Fruit fly (Drosophila melanogaster) whole organism, embryonic: ENCODE results near the gene CG43127.

Source experiments
- ATbp ChIP-seq: fragments of 200-800 bp; sonication (Bioruptor generic); optimal IDR thresholded peaks from 2 replicates; lab custom pipeline; 2017; ENCODE audit warnings: missing biosample characterization, mild to moderate bottlenecking, missing genetic modification characterization, missing genetic modification reagents
- CG10147 ChIP-seq: fragments of 200-800 bp; sonication (Bioruptor generic); optimal IDR thresholded peaks from 2 replicates; lab custom pipeline; 2019; ENCODE audit warnings: missing biosample characterization, mild to moderate bottlenecking, missing genetic modification characterization, moderate library complexity
- CG13287 ChIP-seq: fragments of 200-800 bp; sonication (Bioruptor generic); IDR thresholded peaks from 2 replicates; pipeline ENCODE4 v1.3.6; 2022; ENCODE audit warnings: missing biosample characterization, missing genetic modification characterization; ENCODE audit not compliant: partially characterized antibody
- CG13894 ChIP-seq: fragments of 200-800 bp; sonication (Bioruptor generic); optimal IDR thresholded peaks from 3 replicates; lab custom pipeline; 2018; ENCODE audit warnings: missing biosample characterization, mild to moderate bottlenecking, missing genetic modification characterization, moderate library complexity
- CG14014 ChIP-seq: fragments of 200-800 bp; sonication (Bioruptor generic); IDR thresholded peaks from 2 replicates; pipeline ENCODE4 v1.3.6; 2022; ENCODE audit warnings: missing biosample characterization, missing genetic modification characterization
- CG14710 ChIP-seq: fragments of 200-800 bp; sonication (Bioruptor generic); optimal IDR thresholded peaks from 3 replicates; lab custom pipeline; 2019; ENCODE audit warnings: missing biosample characterization, mild to moderate bottlenecking, missing genetic modification characterization, moderate library complexity
- CG1647 ChIP-seq: fragments of 200-800 bp; sonication (Bioruptor generic); optimal IDR thresholded peaks from 3 replicates; lab custom pipeline; 2016; ENCODE audit warnings: missing biosample characterization, missing genetic modification characterization
- CG18619 ChIP-seq: fragments of 200-800 bp; sonication (Bioruptor generic); optimal IDR thresholded peaks from 3 replicates; lab custom pipeline; 2017; ENCODE audit warnings: missing biosample characterization, mild to moderate bottlenecking, missing genetic modification characterization
- CG33213 ChIP-seq: fragments of 200-800 bp; sonication (Bioruptor generic); optimal IDR thresholded peaks from 3 replicates; lab custom pipeline; 2016; ENCODE audit warnings: missing biosample characterization, missing genetic modification characterization
- CG5180 ChIP-seq: fragments of 200-800 bp; sonication (Bioruptor generic); optimal IDR thresholded peaks from 3 replicates; lab custom pipeline; 2017; ENCODE audit warnings: missing biosample characterization, missing genetic modification characterization, mild to moderate bottlenecking, moderate library complexity, missing genetic modification reagents
- CG6683 ChIP-seq: fragments of 200-800 bp; sonication (Bioruptor generic); optimal IDR thresholded peaks from 2 replicates; lab custom pipeline; 2017; ENCODE audit warnings: missing biosample characterization, mild to moderate bottlenecking, missing genetic modification characterization, missing genetic modification reagents
- CG7271 ChIP-seq: fragments of 200-800 bp; sonication (Bioruptor generic); optimal IDR thresholded peaks from 2 replicates; lab custom pipeline; 2018; ENCODE audit warnings: missing biosample characterization, mild to moderate bottlenecking, missing genetic modification characterization, moderate library complexity
- CG7745 ChIP-seq: fragments of 200-800 bp; sonication (Bioruptor generic); optimal IDR thresholded peaks from 2 replicates; lab custom pipeline; 2018; ENCODE audit warnings: missing biosample characterization, mild to moderate bottlenecking, missing genetic modification characterization, moderate library complexity
- CG8290 ChIP-seq, 3 experiments: fragments of 200-800 bp; sonication (Bioruptor generic); optimal IDR thresholded peaks; 2 replicates each; lab custom pipeline; 2016 to 2019; ENCODE audit warnings: missing biosample characterization in 3 of 3, missing genetic modification characterization in 3 of 3, mild to moderate bottlenecking in 2 of 3, moderate library complexity in 1 of 3
- CG8924 ChIP-seq: fragments of 200-800 bp; optimal IDR thresholded peaks from 3 replicates; lab custom pipeline; 2019; ENCODE audit warnings: missing biosample characterization, mild to moderate bottlenecking, missing genetic modification characterization, moderate library complexity
- CG9817 ChIP-seq: fragments of 200-800 bp; sonication (Bioruptor generic); optimal IDR thresholded peaks from 2 replicates; lab custom pipeline; 2018; ENCODE audit warnings: missing biosample characterization, mild to moderate bottlenecking, missing genetic modification characterization, moderate library complexity
- CG9932 ChIP-seq: fragments of 200-800 bp; sonication (Bioruptor generic); IDR thresholded peaks from 2 replicates; pipeline ENCODE4 v1.3.6; 2022; ENCODE audit warnings: missing biosample characterization, missing genetic modification characterization
- CHES-1-like ChIP-seq: fragments of 200-800 bp; sonication (Bioruptor generic); optimal IDR thresholded peaks from 2 replicates; lab custom pipeline; 2016; ENCODE audit warnings: missing biosample characterization, missing genetic modification characterization
- Dip3 ChIP-seq: fragments of 200-800 bp; sonication (Bioruptor generic); optimal IDR thresholded peaks from 3 replicates; lab custom pipeline; 2016; ENCODE audit warnings: missing biosample characterization, missing genetic modification characterization
- Dll ChIP-seq: fragments of 200-800 bp; sonication (Bioruptor generic); IDR thresholded peaks from 4 replicates; pipeline ENCODE4 v1.3.6; 2022; ENCODE audit warnings: missing biosample characterization, missing genetic modification characterization; ENCODE audit not compliant: partially characterized antibody
- Dp ChIP-seq: fragments of 200-800 bp; sonication (Bioruptor generic); optimal IDR thresholded peaks from 2 replicates; lab custom pipeline; 2018; ENCODE audit warnings: missing biosample characterization, mild to moderate bottlenecking, missing genetic modification characterization, moderate library complexity
- Fer1 ChIP-seq: fragments of 200-800 bp; sonication (Bioruptor generic); optimal IDR thresholded peaks from 2 replicates; lab custom pipeline; 2017; ENCODE audit warnings: missing biosample characterization, mild to moderate bottlenecking, missing genetic modification characterization
- Hmx ChIP-seq: fragments of 200-800 bp; sonication (Bioruptor generic); optimal IDR thresholded peaks from 2 replicates; lab custom pipeline; 2016; ENCODE audit warnings: missing biosample characterization, missing genetic modification characterization
- Hsf ChIP-seq: fragments of 200-800 bp; sonication (Bioruptor generic); optimal IDR thresholded peaks from 3 replicates; lab custom pipeline; 2016; ENCODE audit warnings: missing biosample characterization, missing genetic modification characterization
- MBD-R2 ChIP-seq: fragments of 200-800 bp; sonication (Bioruptor generic); IDR thresholded peaks from 2 replicates; pipeline ENCODE4 v1.3.6; 2022; ENCODE audit warnings: missing biosample characterization, missing genetic modification characterization
- Neu2 ChIP-seq: fragments of 200-800 bp; sonication (Bioruptor generic); optimal IDR thresholded peaks from 3 replicates; lab custom pipeline; 2016; ENCODE audit warnings: missing biosample characterization, missing genetic modification characterization, borderline replicate concordance
- Sry-δ ChIP-seq: fragments of 200-800 bp; sonication (Bioruptor generic); optimal IDR thresholded peaks from 2 replicates; lab custom pipeline; 2016; ENCODE audit warnings: missing biosample characterization, missing genetic modification characterization
- Tbp ChIP-seq: fragments of >200 bp; optimal IDR thresholded peaks from 2 replicates; lab custom pipeline; 2018; ENCODE audit warnings: missing biosample characterization, missing genetic modification characterization
- Xbp1 ChIP-seq: fragments of 200-800 bp; sonication (Bioruptor generic); optimal IDR thresholded peaks from 3 replicates; lab custom pipeline; 2016; ENCODE audit warnings: missing biosample characterization, mild to moderate bottlenecking, missing genetic modification characterization
- croc ChIP-seq: fragments of 200-800 bp; sonication (Bioruptor generic); conservative IDR thresholded peaks from 3 replicates; pipeline ENCODE4 v1.3.6; 2022; ENCODE audit warnings: missing biosample characterization, missing genetic modification characterization
- disco-r ChIP-seq: fragments of 200-800 bp; sonication (Bioruptor generic); optimal IDR thresholded peaks from 2 replicates; lab custom pipeline; 2016; ENCODE audit warnings: missing biosample characterization, missing genetic modification characterization
- gsb-n ChIP-seq: fragments of 200-800 bp; sonication (Bioruptor generic); optimal IDR thresholded peaks from 3 replicates; lab custom pipeline; 2018; ENCODE audit warnings: missing biosample characterization, mild to moderate bottlenecking, missing genetic modification characterization
- insv ChIP-seq, 2 experiments: fragments of 200-800 bp; sonication (Bioruptor generic); optimal IDR thresholded peaks; 3 replicates each; lab custom pipeline; 2016 to 2018; ENCODE audit warnings: missing biosample characterization in 2 of 2, missing genetic modification characterization in 2 of 2
- ken ChIP-seq: fragments of 200-800 bp; sonication (Bioruptor generic); IDR thresholded peaks from 3 replicates; pipeline ENCODE4 v1.3.6; 2022; ENCODE audit warnings: missing biosample characterization, missing genetic modification characterization
- lov ChIP-seq, 2 experiments: fragments of 200-800 bp in 1 of 2; fragments of >200 bp in 1 of 2; sonication (Bioruptor generic) in 1 of 2; IDR thresholded peaks in 1 of 2; optimal IDR thresholded peaks in 1 of 2; 2 replicates in 1 of 2; 3 replicates in 1 of 2; pipeline versions ENCODE4 v1.3.6 to Lab custom; 2017 to 2022; ENCODE audit warnings: missing biosample characterization in 1 of 2, missing genetic modification characterization in 1 of 2
- pfk ChIP-seq: fragments of 200-800 bp; sonication (Bioruptor generic); optimal IDR thresholded peaks from 2 replicates; lab custom pipeline; 2018; ENCODE audit warnings: missing biosample characterization, mild to moderate bottlenecking, missing genetic modification characterization, moderate library complexity
- pzg ChIP-seq: fragments of 200-800 bp; sonication (Bioruptor generic); optimal IDR thresholded peaks from 3 replicates; lab custom pipeline; 2018; ENCODE audit warnings: missing biosample characterization, mild to moderate bottlenecking, missing genetic modification characterization, moderate library complexity
- schlank ChIP-seq: fragments of 200-800 bp; sonication (Bioruptor generic); optimal IDR thresholded peaks from 2 replicates; lab custom pipeline; 2018; ENCODE audit warnings: missing biosample characterization, mild to moderate bottlenecking, missing genetic modification characterization
- slou ChIP-seq: fragments of 200-800 bp; sonication (Bioruptor generic); optimal IDR thresholded peaks from 3 replicates; lab custom pipeline; 2016; ENCODE audit warnings: missing biosample characterization, missing genetic modification characterization
- sna ChIP-seq: fragments of 200-800 bp; sonication (Bioruptor generic); IDR thresholded peaks from 2 replicates; pipeline ENCODE4 v1.3.6; 2022; ENCODE audit warnings: missing biosample characterization, missing genetic modification characterization; ENCODE audit not compliant: partially characterized antibody
- sr ChIP-seq: fragments of 200-800 bp; sonication (Bioruptor generic); IDR thresholded peaks from 3 replicates; pipeline ENCODE4 v1.3.6; 2022; ENCODE audit warnings: missing biosample characterization, missing genetic modification characterization
- sug ChIP-seq: fragments of 200-800 bp; optimal IDR thresholded peaks from 2 replicates; lab custom pipeline; 2019; ENCODE audit warnings: missing biosample characterization, mild to moderate bottlenecking, missing genetic modification characterization, moderate library complexity
- unc-4 ChIP-seq: fragments of 200-800 bp; sonication (Bioruptor generic); IDR thresholded peaks from 2 replicates; pipeline ENCODE4 v1.3.6; 2022; ENCODE audit warnings: missing biosample characterization, missing genetic modification characterization; ENCODE audit not compliant: partially characterized antibody
- usp ChIP-seq: fragments of >200 bp; optimal IDR thresholded peaks from 2 replicates; lab custom pipeline; 2017; ENCODE audit warnings: missing biosample characterization, missing genetic modification characterization
- wek ChIP-seq: fragments of 200-800 bp; sonication (Bioruptor generic); optimal IDR thresholded peaks from 3 replicates; lab custom pipeline; 2018; ENCODE audit warnings: missing biosample characterization, mild to moderate bottlenecking, missing genetic modification characterization, moderate library complexity

CG43127 gene

dm6 chr3L:10663190-10663763 is 37.9 kb upstream of the CG43127 start, which contains the start of gene Adi1 (continued):
- no peak for TF ChIP-seq Hsf (GFP tag; lab: Kevin White, UChicago)
- no peak for TF ChIP-seq CG1647 (GFP tag; lab: Kevin White, UChicago)
- peak; percentile 17 for TF ChIP-seq sug (tag; lab: Kevin White, UChicago)
- peak; percentile 7 for TF ChIP-seq Fer1 (GFP tag; lab: Kevin White, UChicago)
- TF ChIP-seq insv (GFP tag; optimal IDR thresholded peaks at IDR 0.05; lab: Kevin White, UChicago), result no peak
- TF ChIP-seq pzg (GFP tag; lab: Kevin White, UChicago), result peak; percentile 13
- TF ChIP-seq CG13894, result peak; percentile 14
- peak; percentile 27 for TF ChIP-seq CG13287 (GFP tag; lab: Robert Waterston, UW)
- TF ChIP-seq Dp (GFP tag; lab: Kevin White, UChicago), result peak; percentile 31
- peak; percentile 44 for TF ChIP-seq MBD-R2 (GFP tag; lab: Robert Waterston, UW)
- TF ChIP-seq wek (GFP tag; lab: Kevin White, UChicago), result peak; percentile 69
- TF ChIP-seq unc-4 (GFP tag; lab: Robert Waterston, UW), result no peak
- no peak for TF ChIP-seq ATbp
- TF ChIP-seq CG8290 (GFP tag; optimal IDR thresholded peaks at IDR 0.05; lab: Kevin White, UChicago), result no peak
- peak in 1 of 2 experiments; percentile 5 for TF ChIP-seq CG8290 (tag; optimal IDR thresholded peaks at IDR 0.05; lab: Kevin White, UChicago)
- TF ChIP-seq slou (GFP tag; lab: Kevin White, UChicago), result no peak
- no peak for TF ChIP-seq CG9932

dm6 chr3L:10660744-10661589 is 35.6 kb upstream of the CG43127 start, which contains the start of the genes CG32066 and CG8003:
CG32066 (minus strand) TSS chr3L:10661013.
CG8003 (plus strand) TSS chr3L:10661475.
- TF ChIP-seq croc (GFP tag; lab: Robert Waterston, UW), result no peak
- TF ChIP-seq unc-4 (GFP tag; lab: Robert Waterston, UW), result peak; percentile 83
- peak; percentile 56 for TF ChIP-seq CG8924
- peak; percentile 57 for TF ChIP-seq Sry-δ (GFP tag; lab: Kevin White, UChicago)
- peak; percentile 2 for TF ChIP-seq CG9817
- no peak for TF ChIP-seq lov (optimal IDR thresholded peaks at IDR 0.05; lab: Kevin White, UChicago)
- TF ChIP-seq lov (GFP tag; IDR thresholded peaks at IDR 0.05; lab: Robert Waterston, UW), result no peak
- TF ChIP-seq CG10147 (GFP tag; lab: Kevin White, UChicago), result no peak
- TF ChIP-seq CG33213 (GFP tag; lab: Kevin White, UChicago), result no peak
- TF ChIP-seq CG7745 (tag; lab: Kevin White, UChicago), result no peak
- peak; percentile 5 for TF ChIP-seq CG18619 (GFP tag; lab: Kevin White, UChicago)
- TF ChIP-seq sr, result no peak
- no peak for TF ChIP-seq usp (GFP tag; lab: Kevin White, UChicago)
- TF ChIP-seq CG5180 (GFP tag; lab: Kevin White, UChicago), result peak; percentile 43
- no peak for TF ChIP-seq Tbp (GFP tag; lab: Kevin White, UChicago)
- TF ChIP-seq sna (GFP tag; lab: Robert Waterston, UW), result peak; percentile 85
- peak; percentile 41; the same call in 1 of the 2 replicates for TF ChIP-seq CG14014
- TF ChIP-seq CHES-1-like (GFP tag; lab: Kevin White, UChicago), result no peak
- no peak for TF ChIP-seq disco-r (GFP tag; lab: Kevin White, UChicago)
- TF ChIP-seq pfk, result no peak
- TF ChIP-seq gsb-n (tag; lab: Kevin White, UChicago), result peak; percentile 35
- TF ChIP-seq Xbp1, result peak; percentile 29
- TF ChIP-seq sug (tag; lab: Kevin White, UChicago), result peak; percentile 41
- TF ChIP-seq ken (GFP tag; lab: Robert Waterston, UW), result peak; percentile 28; the same call in 1 of the 3 replicates
- TF ChIP-seq Dll (GFP tag; lab: Robert Waterston, UW), result peak; percentile 94
- TF ChIP-seq Neu2 (GFP tag; lab: Kevin White, UChicago), result no peak
- TF ChIP-seq schlank, result no peak
- peak; percentile 52 for TF ChIP-seq CG14710 (tag; lab: Kevin White, UChicago)
- TF ChIP-seq CG7271 (tag; lab: Kevin White, UChicago), result no peak
- TF ChIP-seq Hmx, result no peak
- no peak for TF ChIP-seq Dip3
- no peak for TF ChIP-seq CG6683
